Worm (Caenorhabditis elegans): ENCODE data around the gene EEED8.15.

DNA sequence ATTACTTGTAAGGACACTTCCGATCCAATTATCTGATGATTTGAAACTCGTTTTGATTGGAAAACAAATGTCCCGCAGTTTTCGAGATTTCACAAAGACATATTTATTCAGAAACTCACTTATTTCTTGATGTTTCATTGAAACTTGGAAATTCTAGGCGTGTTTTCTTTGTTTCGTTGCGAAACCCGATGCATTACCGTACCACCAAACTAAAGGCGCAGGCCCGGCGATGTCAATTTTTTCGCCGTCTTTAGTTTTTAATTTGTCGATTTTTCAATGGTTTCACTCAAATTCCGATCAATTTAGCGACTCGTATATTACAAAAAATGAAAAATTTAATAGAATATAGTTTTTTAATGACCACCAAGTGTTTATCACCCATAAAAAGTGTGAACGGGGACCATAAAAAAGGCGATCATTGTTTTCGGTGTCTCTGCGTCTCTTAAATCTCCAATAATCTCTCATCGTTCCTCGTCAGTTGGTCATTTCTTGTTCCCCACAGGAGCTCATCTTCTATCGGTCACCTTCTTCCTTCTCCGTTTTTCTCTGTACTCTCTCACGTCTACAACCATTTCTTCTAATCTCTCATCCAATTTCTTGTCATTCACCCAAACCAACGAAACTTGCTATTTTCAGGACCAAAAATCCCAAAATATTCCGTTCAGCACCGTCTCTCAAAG, 46.8 kb downstream of the EEED8.15 start, which contains the start of gene clr-1:
- TF ChIP-seq dpl-1 (GFP tag; optimal IDR thresholded peaks at IDR 0.05) (no peak), fkh-10 (GFP tag; optimal IDR thresholded peaks at IDR 0.05) (no peak), ZK546.5 (tag; optimal IDR thresholded peaks at IDR 0.05) (no peak), unc-62 (GFP tag; optimal IDR thresholded peaks at IDR 0.05 in 1 of 2) (peak in 1 of 2 experiments; percentile 29), unc-62 (tag; optimal IDR thresholded peaks at IDR 0.05) (no peak), T26A8.4 (GFP tag; IDR thresholded peaks at IDR 0.05) (no peak), zag-1 (tag; optimal IDR thresholded peaks at IDR 0.05) (no peak), lin-39 (tag; optimal IDR thresholded peaks at IDR 0.05) (no peak)

All from whole organism, L4 larva.